Fruit fly (Drosophila melanogaster) whole organism, embryonic: ENCODE measurements around the gene Zif.

Experiments used
- Atf3 ChIP-seq: fragments of 200-800 bp; sonication (Bioruptor generic); optimal IDR thresholded peaks from 3 replicates; lab custom pipeline; 2016; ENCODE audit warnings: missing biosample characterization, missing genetic modification characterization
- Blimp-1 ChIP-seq: fragments of 200-800 bp; sonication (Bioruptor generic); optimal IDR thresholded peaks from 3 replicates; lab custom pipeline; 2018; ENCODE audit warnings: missing biosample characterization, missing genetic modification characterization, mild to moderate bottlenecking, moderate library complexity, missing genetic modification reagents
- CG10959 ChIP-seq: fragments of 200-800 bp; sonication (Bioruptor generic); IDR thresholded peaks from 2 replicates; pipeline ENCODE4 v1.3.6; 2022; ENCODE audit warnings: missing biosample characterization, missing genetic modification characterization
- CG11398 ChIP-seq: fragments of 200-800 bp; sonication (Bioruptor generic); optimal IDR thresholded peaks from 2 replicates; lab custom pipeline; 2016; ENCODE audit warnings: missing biosample characterization, missing genetic modification characterization
- CG11504 ChIP-seq: fragments of 200-800 bp; sonication (Bioruptor generic); optimal IDR thresholded peaks from 3 replicates; lab custom pipeline; 2019; ENCODE audit warnings: missing biosample characterization, mild to moderate bottlenecking, missing genetic modification characterization, moderate library complexity
- CG12155 ChIP-seq: fragments of 200-800 bp; sonication (Bioruptor generic); optimal IDR thresholded peaks from 3 replicates; lab custom pipeline; 2016; ENCODE audit warnings: missing biosample characterization, missing genetic modification characterization
- CG12744 ChIP-seq: fragments of 200-800 bp; sonication (Bioruptor generic); optimal IDR thresholded peaks from 2 replicates; lab custom pipeline; 2016; ENCODE audit warnings: missing biosample characterization, missing genetic modification characterization
- CG15073 ChIP-seq: fragments of 200-800 bp; sonication (Bioruptor generic); optimal IDR thresholded peaks from 2 replicates; lab custom pipeline; 2016; ENCODE audit warnings: missing biosample characterization, missing genetic modification characterization
- CG15601 ChIP-seq: fragments of 200-800 bp; sonication (Bioruptor generic); optimal IDR thresholded peaks from 3 replicates; lab custom pipeline; 2019; ENCODE audit warnings: missing biosample characterization, mild to moderate bottlenecking, missing genetic modification characterization, moderate library complexity
- CG17385 ChIP-seq: fragments of 200-800 bp; sonication (Bioruptor generic); optimal IDR thresholded peaks from 3 replicates; lab custom pipeline; 2018; ENCODE audit warnings: missing biosample characterization, mild to moderate bottlenecking, missing genetic modification characterization
- CG2116 ChIP-seq: fragments of 200-800 bp; sonication (Bioruptor generic); optimal IDR thresholded peaks from 3 replicates; lab custom pipeline; 2018; ENCODE audit warnings: missing biosample characterization, mild to moderate bottlenecking, missing genetic modification characterization
- CG2875 ChIP-seq: fragments of 200-800 bp; sonication (Bioruptor generic); optimal IDR thresholded peaks from 2 replicates; lab custom pipeline; 2017; ENCODE audit warnings: missing biosample characterization, mild to moderate bottlenecking, missing genetic modification characterization, missing genetic modification reagents
- CG33557 ChIP-seq: fragments of 200-800 bp; sonication (Bioruptor generic); optimal IDR thresholded peaks from 2 replicates; lab custom pipeline; 2019; ENCODE audit warnings: missing biosample characterization, mild to moderate bottlenecking, missing genetic modification characterization, moderate library complexity
- CG3407 ChIP-seq: fragments of 200-800 bp; sonication (Bioruptor generic); optimal IDR thresholded peaks from 2 replicates; lab custom pipeline; 2018; ENCODE audit warnings: missing biosample characterization, mild to moderate bottlenecking, missing genetic modification characterization
- CG34224 ChIP-seq: fragments of 200-800 bp; sonication (Bioruptor generic); IDR thresholded peaks from 3 replicates; pipeline ENCODE4 v1.3.6; 2022; ENCODE audit warnings: missing biosample characterization, missing genetic modification characterization; ENCODE audit not compliant: partially characterized antibody
- CG3995 ChIP-seq: fragments of 200-800 bp; sonication (Bioruptor generic); optimal IDR thresholded peaks from 3 replicates; lab custom pipeline; 2016; ENCODE audit warnings: missing biosample characterization, missing genetic modification characterization
- CG6272 ChIP-seq: fragments of 200-800 bp; sonication (Bioruptor generic); IDR thresholded peaks from 2 replicates; pipeline ENCODE4 v1.3.6; 2022; ENCODE audit warnings: missing biosample characterization, missing genetic modification characterization
- CG6689 ChIP-seq: fragments of 200-800 bp; sonication (Bioruptor generic); IDR thresholded peaks from 2 replicates; pipeline ENCODE4 v1.3.6; 2022; ENCODE audit warnings: missing biosample characterization, missing genetic modification characterization
- CG7372 ChIP-seq: fragments of 200-800 bp; sonication (Bioruptor generic); IDR thresholded peaks from 2 replicates; pipeline ENCODE4 v1.3.6; 2022; ENCODE audit warnings: missing biosample characterization, missing genetic modification characterization
- CG7963 ChIP-seq: fragments of 200-800 bp; sonication (Bioruptor generic); IDR thresholded peaks from 3 replicates; pipeline ENCODE4 v1.3.6; 2022; ENCODE audit warnings: missing biosample characterization, missing genetic modification characterization; ENCODE audit not compliant: partially characterized antibody
- CG8359 ChIP-seq: fragments of 200-800 bp; sonication (Bioruptor generic); optimal IDR thresholded peaks from 2 replicates; lab custom pipeline; 2017; ENCODE audit warnings: missing biosample characterization, mild to moderate bottlenecking, missing genetic modification characterization, borderline replicate concordance
- CG8388 ChIP-seq: fragments of 200-800 bp; sonication (Bioruptor generic); optimal IDR thresholded peaks from 2 replicates; lab custom pipeline; 2019; ENCODE audit warnings: missing biosample characterization, mild to moderate bottlenecking, missing genetic modification characterization, moderate library complexity
- Ets65A ChIP-seq: fragments of 200-800 bp; sonication (Bioruptor generic); peaks from one replicate; lab custom pipeline; 2016; ENCODE audit warnings: missing biosample characterization, missing genetic modification characterization
- Ets97D ChIP-seq: fragments of 200-800 bp; sonication (Bioruptor generic); optimal IDR thresholded peaks from 3 replicates; lab custom pipeline; 2016; ENCODE audit warnings: missing biosample characterization, missing genetic modification characterization
- Gsc ChIP-seq: fragments of 200-800 bp; sonication (Bioruptor generic); IDR thresholded peaks from 2 replicates; pipeline ENCODE4 v1.3.6; 2022; ENCODE audit warnings: missing biosample characterization, missing genetic modification characterization
- H15 ChIP-seq: fragments of 200-800 bp; sonication (Bioruptor generic); IDR thresholded peaks from 3 replicates; pipeline ENCODE4 v1.3.6; 2022; ENCODE audit warnings: missing biosample characterization, missing genetic modification characterization
- H2.0 ChIP-seq: fragments of 200-800 bp; sonication (Bioruptor generic); IDR thresholded peaks from 2 replicates; pipeline ENCODE4 v1.3.6; 2022; ENCODE audit warnings: missing biosample characterization, missing genetic modification characterization
- HLH3B ChIP-seq: fragments of 200-800 bp; sonication (Bioruptor generic); IDR thresholded peaks from 2 replicates; pipeline ENCODE4 v1.3.6; 2022; ENCODE audit warnings: missing biosample characterization, missing genetic modification characterization
- Hmx ChIP-seq: fragments of 200-800 bp; sonication (Bioruptor generic); optimal IDR thresholded peaks from 2 replicates; lab custom pipeline; 2016; ENCODE audit warnings: missing biosample characterization, missing genetic modification characterization
- Hr51 ChIP-seq, 2 experiments: fragments of 200-800 bp; sonication (Bioruptor generic); optimal IDR thresholded peaks; 2 replicates in 1 of 2; 3 replicates in 1 of 2; lab custom pipeline; 2016 to 2018; ENCODE audit warnings: missing biosample characterization in 2 of 2, missing genetic modification characterization in 2 of 2, mild to moderate bottlenecking in 1 of 2, moderate library complexity in 1 of 2
- Max ChIP-seq: fragments of 200-800 bp; sonication (Bioruptor generic); optimal IDR thresholded peaks from 2 replicates; lab custom pipeline; 2016; ENCODE audit warnings: missing biosample characterization, mild to moderate bottlenecking, missing genetic modification characterization
- Neu2 ChIP-seq: fragments of 200-800 bp; sonication (Bioruptor generic); optimal IDR thresholded peaks from 3 replicates; lab custom pipeline; 2016; ENCODE audit warnings: missing biosample characterization, missing genetic modification characterization, borderline replicate concordance
- Pdp1 ChIP-seq, 2 experiments: fragments of 200-800 bp; sonication (Bioruptor generic); optimal IDR thresholded peaks; 3 replicates each; lab custom pipeline; 2016; ENCODE audit warnings: missing biosample characterization in 2 of 2, missing genetic modification characterization in 2 of 2, mild to moderate bottlenecking in 1 of 2, moderate library complexity in 1 of 2
- Spps ChIP-seq: fragments of 200-800 bp; sonication (Bioruptor generic); optimal IDR thresholded peaks from 2 replicates; lab custom pipeline; 2018; ENCODE audit warnings: missing biosample characterization, mild to moderate bottlenecking, missing genetic modification characterization
- bab2 ChIP-seq: fragments of 200-800 bp; sonication (Bioruptor generic); optimal IDR thresholded peaks from 2 replicates; lab custom pipeline; 2016; ENCODE audit warnings: missing biosample characterization, missing genetic modification characterization
- bigmax ChIP-seq: fragments of 200-800 bp; sonication (Bioruptor generic); optimal IDR thresholded peaks from 2 replicates; lab custom pipeline; 2018; ENCODE audit warnings: missing biosample characterization, mild to moderate bottlenecking, missing genetic modification characterization
- caup ChIP-seq: fragments of 200-800 bp; sonication (Bioruptor generic); optimal IDR thresholded peaks from 3 replicates; lab custom pipeline; 2017; ENCODE audit warnings: missing biosample characterization, mild to moderate bottlenecking, missing genetic modification characterization, moderate library complexity; ENCODE audit not compliant: severe bottlenecking
- ems ChIP-seq: fragments of 200-800 bp; sonication (Bioruptor generic); optimal IDR thresholded peaks from 3 replicates; lab custom pipeline; 2016; ENCODE audit warnings: missing biosample characterization, missing genetic modification characterization
- esg ChIP-seq: fragments of 200-800 bp; sonication (Bioruptor generic); conservative IDR thresholded peaks from 2 replicates; pipeline ENCODE4 v1.3.6; 2022; ENCODE audit warnings: missing biosample characterization, missing genetic modification characterization
- eve ChIP-seq, 2 experiments: fragments of >200 bp; optimal IDR thresholded peaks; 2 replicates each; lab custom pipeline; 2017; ENCODE audit warnings: missing biosample characterization in 2 of 2, missing genetic modification characterization in 2 of 2
- ewg ChIP-seq: fragments of 200-800 bp; sonication (Bioruptor generic); optimal IDR thresholded peaks from 3 replicates; lab custom pipeline; 2017; ENCODE audit warnings: mild to moderate bottlenecking, missing biosample characterization, missing genetic modification reagents, missing genetic modification characterization
- hth ChIP-seq: fragments of >200 bp; optimal IDR thresholded peaks from 2 replicates; lab custom pipeline; 2017; ENCODE audit warnings: inconsistent platforms
- kni ChIP-seq: fragments of 200-800 bp; sonication (Bioruptor generic); optimal IDR thresholded peaks from 3 replicates; lab custom pipeline; 2017; ENCODE audit warnings: mild to moderate bottlenecking, missing biosample characterization, missing genetic modification reagents, missing genetic modification characterization
- lab ChIP-seq: fragments of 200-800 bp; sonication (Bioruptor generic); optimal IDR thresholded peaks from 3 replicates; lab custom pipeline; 2017; ENCODE audit warnings: missing biosample characterization, missing genetic modification characterization, mild to moderate bottlenecking, moderate library complexity, missing genetic modification reagents
- nerfin-2 ChIP-seq: fragments of 200-800 bp; sonication (Bioruptor generic); IDR thresholded peaks from 2 replicates; pipeline ENCODE4 v1.3.6; 2022; ENCODE audit warnings: missing biosample characterization, missing genetic modification characterization; ENCODE audit not compliant: partially characterized antibody
- pzg ChIP-seq: fragments of 200-800 bp; sonication (Bioruptor generic); optimal IDR thresholded peaks from 3 replicates; lab custom pipeline; 2018; ENCODE audit warnings: missing biosample characterization, mild to moderate bottlenecking, missing genetic modification characterization, moderate library complexity
- ro ChIP-seq: fragments of 200-800 bp; sonication (Bioruptor generic); IDR thresholded peaks from 2 replicates; pipeline ENCODE4 v1.3.6; 2022; ENCODE audit warnings: missing biosample characterization, missing genetic modification characterization
- sim ChIP-seq: fragments of 200-800 bp; sonication (Bioruptor generic); IDR thresholded peaks from 2 replicates; pipeline ENCODE4 v1.3.6; 2022; ENCODE audit warnings: missing biosample characterization, missing genetic modification characterization
- tx ChIP-seq: fragments of 200-800 bp; sonication (Bioruptor generic); optimal IDR thresholded peaks from 2 replicates; lab custom pipeline; 2016; ENCODE audit warnings: missing biosample characterization, missing genetic modification characterization
- vfl ChIP-seq: fragments of 200-800 bp; sonication (Bioruptor generic); optimal IDR thresholded peaks from 2 replicates; lab custom pipeline; 2016; ENCODE audit warnings: missing biosample characterization, missing genetic modification characterization
- zfh2 ChIP-seq: fragments of 200-800 bp; sonication (Bioruptor generic); optimal IDR thresholded peaks from 2 replicates; lab custom pipeline; 2016; ENCODE audit warnings: missing biosample characterization, missing genetic modification characterization

The Zif gene

dm6 chr3R:6504408-6504807, 47.5 kb downstream of the Zif start (continued):
- TF ChIP-seq sim (GFP tag; lab: Robert Waterston, UW) (peak; percentile 8; the same call in 1 of the 2 replicates), Max (GFP tag; lab: Kevin White, UChicago) (no peak), CG12744 (GFP tag; lab: Kevin White, UChicago) (no peak), eve (GFP tag; optimal IDR thresholded peaks at IDR 0.05; lab: Kevin White, UChicago) (no peak), CG7372 (GFP tag; lab: Robert Waterston, UW) (no peak), zfh2 (GFP tag; lab: Kevin White, UChicago) (no peak), ro (GFP tag; lab: Robert Waterston, UW) (no peak), CG11398 (GFP tag; lab: Kevin White, UChicago) (peak; percentile 42), CG15601 (tag; lab: Kevin White, UChicago) (peak; percentile 42), Neu2 (GFP tag; lab: Kevin White, UChicago) (no peak), CG7963 (GFP tag; lab: Robert Waterston, UW) (no peak), CG8359 (GFP tag; lab: Kevin White, UChicago) (peak; percentile 41), Hmx (GFP tag; lab: Kevin White, UChicago) (no peak), Ets65A (GFP tag; lab: Kevin White, UChicago) (peak; percentile 58), esg (GFP tag; lab: Robert Waterston, UW) (no peak), bigmax (no peak), CG6689 (no peak), Atf3 (GFP tag; lab: Kevin White, UChicago) (peak; percentile 9), CG33557 (peak; percentile 76), CG8388 (peak; percentile 25), tx (GFP tag; lab: Kevin White, UChicago) (no peak), Blimp-1 (GFP tag; lab: Kevin White, UChicago) (peak; percentile 55), ems (GFP tag; lab: Kevin White, UChicago) (peak; percentile 35), caup (peak; percentile 45), nerfin-2 (GFP tag; lab: Robert Waterston, UW) (no peak), pzg (no peak), H15 (GFP tag; lab: Robert Waterston, UW) (no peak), CG2875 (GFP tag; lab: Kevin White, UChicago) (peak; percentile 76), Gsc (no peak), CG6272 (GFP tag; lab: Robert Waterston, UW) (no peak), CG3407 (GFP tag; lab: Kevin White, UChicago) (peak; percentile 83), Spps (tag; lab: Kevin White, UChicago) (peak; percentile 54), Ets97D (no peak), hth (lab: Kevin White, UChicago) (no peak), CG10959 (peak; percentile 47), ewg (GFP tag; lab: Kevin White, UChicago) (peak; percentile 25), CG34224 (GFP tag; lab: Robert Waterston, UW) (no peak), CG11504 (peak; percentile 37), kni (GFP tag; lab: Kevin White, UChicago) (no peak), bab2 (GFP tag; lab: Kevin White, UChicago) (peak; percentile 58), CG2116 (GFP tag; lab: Kevin White, UChicago) (peak; percentile 7), CG3995 (GFP tag; lab: Kevin White, UChicago) (no peak), CG17385 (no peak), Hr51 (GFP tag; optimal IDR thresholded peaks at IDR 0.05; lab: Kevin White, UChicago) (peak in 1 of 2 experiments; percentile 1), vfl (no peak), lab (GFP tag; lab: Kevin White, UChicago) (peak; percentile 66), CG12155 (GFP tag; lab: Kevin White, UChicago) (no peak), H2.0 (no peak), CG15073 (GFP tag; lab: Kevin White, UChicago) (no peak), Pdp1 (GFP tag; optimal IDR thresholded peaks at IDR 0.05; lab: Kevin White, UChicago) (peak in 1 of 2 experiments; percentile 28), HLH3B (GFP tag; lab: Robert Waterston, UW) (no peak)
